ENCODE assay signal across 6 worm cellular contexts in the genomic region with DNA sequence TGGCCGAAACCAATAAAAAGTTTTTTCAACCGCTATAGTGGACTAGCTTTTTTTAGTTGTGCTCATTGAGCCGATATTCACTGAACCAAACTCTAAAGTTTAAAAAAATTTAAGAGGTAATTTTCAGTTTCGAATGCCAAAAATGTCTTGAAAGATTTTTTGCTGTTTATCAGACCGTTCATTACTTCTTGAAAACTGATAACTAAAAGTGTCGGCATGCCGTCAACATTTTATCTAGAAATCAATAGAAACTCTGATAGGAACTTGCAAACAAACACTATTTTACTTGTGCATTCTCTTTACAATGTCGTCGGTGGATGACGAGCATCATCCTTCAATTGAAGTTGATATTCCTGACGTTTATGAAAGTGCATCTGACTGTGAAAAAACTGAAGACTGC.
TF ChIP-seq lines count a peak whose summit lies in the region.

No protein-coding gene starts in this region.

TF ChIP-seq in whole organism, L1 larva, 84 proteins besides CTCF, POLR2A, EP300 and RAD21:
- TF ChIP-seq nhr-85 (tag; lab: Kevin White, UChicago) (no peak), nhr-11 (tag; optimal IDR thresholded peaks at IDR 0.05; lab: Kevin White, UChicago) (no peak), elt-2 (tag; optimal IDR thresholded peaks at IDR 0.05; lab: Kevin White, UChicago) (peak; percentile 44), lin-35 (GFP tag; optimal IDR thresholded peaks at IDR 0.05; lab: Kevin White, UChicago) (no peak), fkh-4 (tag; optimal IDR thresholded peaks at IDR 0.05; lab: Kevin White, UChicago; ENCODE audit: borderline replicate concordance) (no peak)
TF ChIP-seq in whole organism, L1 larva: peak in this region for 1.

TF ChIP-seq in whole organism, L2 larva, 48 proteins besides CTCF, POLR2A, EP300 and RAD21:
- peak; percentile 59 for TF ChIP-seq fos-1 (tag; optimal IDR thresholded peaks at IDR 0.05; lab: Kevin White, UChicago)
- TF ChIP-seq lin-11 (tag; optimal IDR thresholded peaks at IDR 0.05; lab: Kevin White, UChicago) = no peak
- no peak for TF ChIP-seq sma-9 (GFP tag; optimal IDR thresholded peaks at IDR 0.05; lab: Kevin White, UChicago)
- no peak for TF ChIP-seq sma-9 (tag; optimal IDR thresholded peaks at IDR 0.05; lab: Kevin White, UChicago)
TF ChIP-seq in whole organism, L2 larva: peak in this region for 1.

TF ChIP-seq in whole organism, L3 larva, 47 proteins besides CTCF, POLR2A, EP300 and RAD21:
- TF ChIP-seq ztf-11 (tag; optimal IDR thresholded peaks at IDR 0.05; lab: Kevin White, UChicago) (no peak), elt-2 (tag; optimal IDR thresholded peaks at IDR 0.05; lab: Kevin White, UChicago) (peak; percentile 68)
TF ChIP-seq in whole organism, L3 larva: peak in this region for 1.

TF ChIP-seq in whole organism, L4 larva, 104 proteins besides CTCF, POLR2A, EP300 and RAD21 (continues in another document):
- TF ChIP-seq ceh-62 (tag; optimal IDR thresholded peaks at IDR 0.05; lab: Kevin White, UChicago) = no peak
- TF ChIP-seq nhr-28 (tag; optimal IDR thresholded peaks at IDR 0.05; lab: Kevin White, UChicago) = peak; percentile 55
- no peak for TF ChIP-seq mdt-29 (GFP tag; IDR thresholded peaks at IDR 0.05; lab: Robert Waterston, UW)
- no peak for TF ChIP-seq F44E2.7 (GFP tag; IDR thresholded peaks at IDR 0.05; lab: Robert Waterston, UW)
- no peak for TF ChIP-seq ceh-82 (tag; optimal IDR thresholded peaks at IDR 0.05; lab: Kevin White, UChicago)
- peak; percentile 30 for TF ChIP-seq hlh-11 (tag; optimal IDR thresholded peaks at IDR 0.05; lab: Kevin White, UChicago)
- no peak for TF ChIP-seq ceh-28 (tag; optimal IDR thresholded peaks at IDR 0.05; lab: Kevin White, UChicago)
- no peak for TF ChIP-seq ZK337.2 (GFP tag; IDR thresholded peaks at IDR 0.05; lab: Robert Waterston, UW)
- no peak for TF ChIP-seq jun-1 (tag; optimal IDR thresholded peaks at IDR 0.05; lab: Kevin White, UChicago)
- TF ChIP-seq F37D6.2 (tag; optimal IDR thresholded peaks at IDR 0.05; lab: Kevin White, UChicago) = no peak
- TF ChIP-seq dmd-6 (GFP tag; IDR thresholded peaks at IDR 0.05; lab: Robert Waterston, UW) = peak; percentile 31; the same call in 1 of the 2 replicates
- TF ChIP-seq hif-1 (tag; optimal IDR thresholded peaks at IDR 0.05; lab: Kevin White, UChicago) = no peak
- no peak for TF ChIP-seq nhr-10 (tag; optimal IDR thresholded peaks at IDR 0.05; lab: Kevin White, UChicago)
- no peak for TF ChIP-seq dmd-8 (GFP tag; IDR thresholded peaks at IDR 0.05; lab: Robert Waterston, UW)
- no peak for TF ChIP-seq madf-9 (GFP tag; conservative IDR thresholded peaks at IDR 0.05; lab: Robert Waterston, UW)
- TF ChIP-seq nhr-77 (tag; optimal IDR thresholded peaks at IDR 0.05; lab: Kevin White, UChicago) = no peak
- no peak for TF ChIP-seq nhr-237 (tag; optimal IDR thresholded peaks at IDR 0.05; lab: Kevin White, UChicago)
- TF ChIP-seq Y5F2A.4 (GFP tag; optimal IDR thresholded peaks at IDR 0.05; lab: Kevin White, UChicago) = no peak
- no peak for TF ChIP-seq ceh-44 (GFP tag; IDR thresholded peaks at IDR 0.05; lab: Robert Waterston, UW)
- TF ChIP-seq pqm-1 (tag; optimal IDR thresholded peaks at IDR 0.05; lab: Kevin White, UChicago) = peak; percentile 72
- TF ChIP-seq madf-5 (GFP tag; IDR thresholded peaks at IDR 0.05; lab: Robert Waterston, UW) = no peak
- TF ChIP-seq nhr-41 (GFP tag; IDR thresholded peaks at IDR 0.05; lab: Robert Waterston, UW) = no peak
- TF ChIP-seq daf-12 (tag; optimal IDR thresholded peaks at IDR 0.05; lab: Kevin White, UChicago) = no peak
- no peak for TF ChIP-seq snpc-1.2 (GFP tag; IDR thresholded peaks at IDR 0.05; lab: Robert Waterston, UW)
- TF ChIP-seq dve-1 (tag; optimal IDR thresholded peaks at IDR 0.05; lab: Kevin White, UChicago; ENCODE audit: insufficient read depth) = peak; percentile 14

TF ChIP-seq in whole organism, late embryonic, 69 proteins besides CTCF, POLR2A, EP300 and RAD21:
- TF ChIP-seq elt-2 (tag; optimal IDR thresholded peaks at IDR 0.05; lab: Kevin White, UChicago) (peak; percentile 55), hlh-30 (tag; optimal IDR thresholded peaks at IDR 0.05; lab: Kevin White, UChicago; ENCODE audit: insufficient read depth) (no peak)

TF ChIP-seq in whole organism, young adult, 124 proteins besides CTCF, POLR2A, EP300 and RAD21:
- no peak for TF ChIP-seq pha-4 (tag; optimal IDR thresholded peaks at IDR 0.05; lab: Kevin White, UChicago)
- TF ChIP-seq ztf-28 (GFP tag; IDR thresholded peaks at IDR 0.05; lab: Robert Waterston, UW) = no peak
- peak; percentile 81 for TF ChIP-seq nhr-80 (tag; optimal IDR thresholded peaks at IDR 0.05; lab: Kevin White, UChicago)
- TF ChIP-seq dox-1 (GFP tag; IDR thresholded peaks at IDR 0.05; lab: Robert Waterston, UW) = peak; percentile 19; the same call in 1 of the 2 replicates
TF ChIP-seq in whole organism, young adult: peak in this region for 2.
